Fruit fly (Drosophila melanogaster): Measurements from ENCODE around the gene CG1231.
A peak's percentile ranks its signal among the peaks of the same experiment; 100 is the strongest.

- TF ChIP-seq Dif (GFP tag; optimal IDR thresholded peaks at IDR 0.05; ENCODE audit: partially characterized antibody): no peak
- no peak for TF ChIP-seq tai (GFP tag; optimal IDR thresholded peaks at IDR 0.05)
- TF ChIP-seq lola (GFP tag; optimal IDR thresholded peaks at IDR 0.05): no peak
- TF ChIP-seq N (GFP tag; optimal IDR thresholded peaks at IDR 0.05): no peak
- TF ChIP-seq CG9705 (GFP tag; optimal IDR thresholded peaks at IDR 0.05): peak; percentile 49
- no peak for TF ChIP-seq Abd-B (GFP tag; optimal IDR thresholded peaks at IDR 0.05)
- TF ChIP-seq woc (GFP tag; optimal IDR thresholded peaks at IDR 0.05): no peak
- no peak for TF ChIP-seq Hr78 (GFP tag; optimal IDR thresholded peaks at IDR 0.05)
- TF ChIP-seq Sp1 (GFP tag; optimal IDR thresholded peaks at IDR 0.05): peak; percentile 84
Measured at dm6 chr3L:377222-378071, 21.2 kb downstream of the CG1231 start.

Data from whole organism, wandering third instar larva.